Worm (Caenorhabditis elegans) whole organism, L4 larva: ENCODE results near the gene myrf-1.

Experiments
- D1046.2 ChIP-seq: fragments of 200-800 bp; sonication (Bioruptor generic); IDR thresholded peaks from 2 replicates; pipeline ENCODE4 v1.3.6; 2022; ENCODE audit warnings: missing genetic modification characterization, missing compliant biosample characterization
- F44E2.7 ChIP-seq: fragments of 200-800 bp; sonication (Bioruptor generic); IDR thresholded peaks from 2 replicates; pipeline ENCODE4 v2.1.2; 2022; ENCODE audit warnings: missing genetic modification characterization, missing compliant biosample characterization
- T20F7.1 ChIP-seq: fragments of 200-800 bp; sonication (Bioruptor generic); optimal IDR thresholded peaks from 2 replicates; lab custom pipeline; 2018; ENCODE audit warnings: mild to moderate bottlenecking, missing genetic modification characterization, missing compliant biosample characterization
- Y105C5A.15 ChIP-seq: fragments of 200-800 bp; sonication (Bioruptor generic); IDR thresholded peaks from 2 replicates; pipeline ENCODE4 v1.3.6; 2022; ENCODE audit warnings: missing genetic modification characterization, missing compliant biosample characterization
- Y48G9A.11 ChIP-seq: fragments of 200-800 bp; sonication (Bioruptor generic); IDR thresholded peaks from 2 replicates; pipeline ENCODE4 v1.3.6; 2022; ENCODE audit warnings: missing genetic modification reagents, missing genetic modification characterization, missing compliant biosample characterization
- ZK337.2 ChIP-seq: fragments of 200-800 bp; sonication (Bioruptor generic); IDR thresholded peaks from 2 replicates; pipeline ENCODE4 v1.3.6; 2022; ENCODE audit warnings: missing genetic modification reagents, missing genetic modification characterization, missing compliant biosample characterization
- ZK546.5 ChIP-seq, 2 experiments: sonication (generic microtip); optimal IDR thresholded peaks; 2 replicates each; lab custom pipeline; 2017; ENCODE audit warnings: missing biosample characterization in 2 of 2, missing genetic modification characterization in 2 of 2
- aha-1 ChIP-seq: fragments of 150-350 bp; peaks from one replicate; lab custom pipeline; 2014; ENCODE audit warnings: missing biosample characterization, missing genetic modification characterization
- aly-2 ChIP-seq: sonication (generic microtip); optimal IDR thresholded peaks from 2 replicates; lab custom pipeline; 2018; ENCODE audit warnings: missing biosample characterization, missing genetic modification characterization
- arid-1 ChIP-seq: fragments of 200-800 bp; sonication (Bioruptor generic); conservative IDR thresholded peaks from 2 replicates; pipeline ENCODE4 v1.3.6; 2022; ENCODE audit warnings: missing genetic modification reagents, missing genetic modification characterization, missing compliant biosample characterization
- ceh-28 ChIP-seq: fragments of 150-350 bp; optimal IDR thresholded peaks from 2 replicates; lab custom pipeline; 2014; ENCODE audit warnings: missing biosample characterization, missing genetic modification reagents, missing genetic modification characterization
- ceh-32 ChIP-seq: sonication (generic microtip); optimal IDR thresholded peaks from 2 replicates; lab custom pipeline; 2016; ENCODE audit warnings: mild to moderate bottlenecking, missing genetic modification characterization, missing compliant biosample characterization; ENCODE audit not compliant: poor library complexity
- ceh-82 ChIP-seq: sonication (generic microtip); optimal IDR thresholded peaks from 2 replicates; lab custom pipeline; 2017; ENCODE audit warnings: missing biosample characterization, missing genetic modification characterization
- cey-2 ChIP-seq: sonication (generic microtip); optimal IDR thresholded peaks from 3 replicates; lab custom pipeline; 2017; ENCODE audit warnings: missing genetic modification characterization, mild to moderate bottlenecking, missing compliant biosample characterization, antibody characterized with exemption, borderline replicate concordance; ENCODE audit not compliant: insufficient read depth
- ctbp-1 ChIP-seq: fragments of 200-800 bp; sonication (Bioruptor generic); IDR thresholded peaks from 2 replicates; pipeline ENCODE4 v1.3.6; 2022; ENCODE audit warnings: missing genetic modification reagents, missing genetic modification characterization, missing compliant biosample characterization
- daf-16 ChIP-seq, 3 experiments: sonication (generic microtip); optimal IDR thresholded peaks; 2 replicates each; lab custom pipeline; 2016 to 2017; ENCODE audit warnings: missing genetic modification characterization in 3 of 3, missing genetic modification reagents in 3 of 3, mild to moderate bottlenecking in 2 of 3, missing compliant biosample characterization in 2 of 3, missing biosample characterization in 1 of 3, moderate library complexity in 1 of 3
- daf-8 ChIP-seq: fragments of 200-800 bp; sonication (Bioruptor generic); IDR thresholded peaks from 2 replicates; pipeline ENCODE4 v1.3.6; 2022; ENCODE audit warnings: missing genetic modification characterization, missing compliant biosample characterization
- dmd-9 ChIP-seq: fragments of 200-800 bp; sonication (Bioruptor generic); IDR thresholded peaks from 2 replicates; pipeline ENCODE4 v1.3.6; 2022; ENCODE audit warnings: missing genetic modification reagents, missing genetic modification characterization, missing compliant biosample characterization
- dve-1 ChIP-seq: sonication (generic microtip); optimal IDR thresholded peaks from 2 replicates; lab custom pipeline; 2017; ENCODE audit warnings: antibody characterized with exemption, mild to moderate bottlenecking, missing genetic modification characterization, missing compliant biosample characterization; ENCODE audit not compliant: insufficient read depth
- egl-27 ChIP-seq: sonication (generic microtip); optimal IDR thresholded peaks from 3 replicates; lab custom pipeline; 2017; ENCODE audit warnings: missing biosample characterization, missing genetic modification reagents, missing genetic modification characterization
- egl-43 ChIP-seq: fragments of 200-800 bp; sonication (Bioruptor generic); IDR thresholded peaks from 2 replicates; pipeline ENCODE4 v1.3.6; 2022; ENCODE audit warnings: missing genetic modification reagents, missing genetic modification characterization, missing compliant biosample characterization
- fkh-10 ChIP-seq: fragments of 150-350 bp; optimal IDR thresholded peaks from 2 replicates; lab custom pipeline; 2014; ENCODE audit warnings: missing biosample characterization, missing genetic modification reagents, missing genetic modification characterization
- gei-8 ChIP-seq: fragments of 200-800 bp; sonication (Bioruptor generic); optimal IDR thresholded peaks from 2 replicates; lab custom pipeline; 2018; ENCODE audit warnings: mild to moderate bottlenecking, missing genetic modification characterization, missing compliant biosample characterization
- hmg-1.1 ChIP-seq: fragments of 200-800 bp; sonication (Bioruptor generic); IDR thresholded peaks from 2 replicates; pipeline ENCODE4 v1.3.6; 2022; ENCODE audit warnings: missing genetic modification reagents, missing genetic modification characterization, missing compliant biosample characterization
- lim-7 ChIP-seq: fragments of 200-800 bp; sonication (Bioruptor generic); IDR thresholded peaks from 2 replicates; pipeline ENCODE4 v1.3.6; 2022; ENCODE audit warnings: missing genetic modification characterization, missing compliant biosample characterization
- lin-1 ChIP-seq: fragments of 200-800 bp; sonication (Bioruptor generic); IDR thresholded peaks from 2 replicates; pipeline ENCODE4 v1.3.6; 2022; ENCODE audit warnings: missing genetic modification reagents, missing genetic modification characterization, missing compliant biosample characterization
- lin-13 ChIP-seq: fragments of 150-350 bp; optimal IDR thresholded peaks from 2 replicates; lab custom pipeline; 2014; ENCODE audit warnings: missing biosample characterization, missing genetic modification reagents, missing genetic modification characterization
- lin-15B ChIP-seq: fragments of 150-350 bp; sonication (generic microtip); optimal IDR thresholded peaks from 3 replicates; lab custom pipeline; 2014; ENCODE audit warnings: missing biosample characterization, missing genetic modification characterization
- lin-29 ChIP-seq: fragments of 200-800 bp; sonication (Bioruptor generic); IDR thresholded peaks from 2 replicates; pipeline ENCODE4 v1.3.6; 2022; ENCODE audit warnings: missing genetic modification reagents, missing genetic modification characterization, missing compliant biosample characterization
- lin-38 ChIP-seq: fragments of 200-800 bp; sonication (Bioruptor generic); IDR thresholded peaks from 2 replicates; pipeline ENCODE4 v1.3.6; 2022; ENCODE audit warnings: missing genetic modification reagents, missing genetic modification characterization, missing compliant biosample characterization
- lin-39 ChIP-seq: fragments of 150-350 bp; optimal IDR thresholded peaks from 2 replicates; lab custom pipeline; 2014; ENCODE audit warnings: missing biosample characterization, missing genetic modification reagents, missing genetic modification characterization
- lsy-2 ChIP-seq, 2 experiments: fragments of 150-350 bp in 1 of 2; sonication (generic microtip) in 1 of 2; optimal IDR thresholded peaks; 2 replicates each; lab custom pipeline; 2014 to 2017; ENCODE audit warnings: missing biosample characterization in 2 of 2, missing genetic modification characterization in 2 of 2
- madf-9 ChIP-seq: fragments of 200-800 bp; sonication (Bioruptor generic); conservative IDR thresholded peaks from 2 replicates; pipeline ENCODE4 v1.3.6; 2022; ENCODE audit warnings: missing genetic modification reagents, missing genetic modification characterization, missing compliant biosample characterization
- mxl-3 ChIP-seq: fragments of 200-800 bp; sonication (Bioruptor generic); optimal IDR thresholded peaks from 2 replicates; lab custom pipeline; 2018; ENCODE audit warnings: mild to moderate bottlenecking, missing genetic modification characterization, missing compliant biosample characterization
- nhr-10 ChIP-seq: fragments of 150-350 bp; optimal IDR thresholded peaks from 2 replicates; lab custom pipeline; 2014; ENCODE audit warnings: missing biosample characterization, missing genetic modification characterization
- nhr-25 ChIP-seq: sonication (generic microtip); optimal IDR thresholded peaks from 2 replicates; lab custom pipeline; 2017; ENCODE audit warnings: missing genetic modification characterization, mild to moderate bottlenecking, missing compliant biosample characterization, antibody characterized with exemption, moderate library complexity, borderline replicate concordance; ENCODE audit not compliant: insufficient read depth
- nhr-41 ChIP-seq: fragments of 200-800 bp; sonication (Bioruptor generic); IDR thresholded peaks from 2 replicates; pipeline ENCODE4 v1.3.6; 2022; ENCODE audit warnings: missing genetic modification reagents, missing genetic modification characterization, missing compliant biosample characterization
- nhr-48 ChIP-seq: sonication (generic microtip); optimal IDR thresholded peaks from 2 replicates; lab custom pipeline; 2016; ENCODE audit warnings: mild to moderate bottlenecking, missing genetic modification characterization, missing compliant biosample characterization
- pha-4 ChIP-seq, 2 experiments: fragments of 150-350 bp in 1 of 2; fragments of 200-800 bp in 1 of 2; sonication (Bioruptor generic) in 1 of 2; IDR thresholded peaks in 1 of 2; optimal IDR thresholded peaks in 1 of 2; 2 replicates each; pipeline versions ENCODE4 v1.3.6 to Lab custom; 2014 to 2022; ENCODE audit warnings: missing genetic modification characterization in 2 of 2, missing genetic modification reagents in 2 of 2, missing biosample characterization in 1 of 2, missing compliant biosample characterization in 1 of 2
- php-3 ChIP-seq: fragments of 200-800 bp; sonication (Bioruptor generic); IDR thresholded peaks from 2 replicates; pipeline ENCODE4 v1.3.6; 2022; ENCODE audit warnings: missing genetic modification reagents, missing genetic modification characterization, missing compliant biosample characterization
- rbr-2 ChIP-seq: sonication (generic microtip); optimal IDR thresholded peaks from 2 replicates; lab custom pipeline; 2016; ENCODE audit warnings: missing genotype, missing genetic modification characterization, missing compliant biosample characterization
- saeg-2 ChIP-seq: fragments of 200-800 bp; sonication (Bioruptor generic); IDR thresholded peaks from 2 replicates; pipeline ENCODE4 v1.3.6; 2022; ENCODE audit warnings: missing genetic modification reagents, missing genetic modification characterization, missing compliant biosample characterization
- sdz-12 ChIP-seq: fragments of 200-800 bp; sonication (Bioruptor generic); optimal IDR thresholded peaks from 2 replicates; lab custom pipeline; 2018; ENCODE audit warnings: mild to moderate bottlenecking, missing genetic modification characterization, missing compliant biosample characterization
- skn-1 ChIP-seq: fragments of 150-350 bp; optimal IDR thresholded peaks from 2 replicates; lab custom pipeline; 2014; ENCODE audit warnings: missing biosample characterization, missing genetic modification characterization
- snpc-1.2 ChIP-seq: fragments of 200-800 bp; sonication (Bioruptor generic); IDR thresholded peaks from 2 replicates; pipeline ENCODE4 v1.3.6; 2022; ENCODE audit warnings: missing genetic modification reagents, missing genetic modification characterization, missing compliant biosample characterization
- unc-130 ChIP-seq: sonication (generic microtip); optimal IDR thresholded peaks from 2 replicates; lab custom pipeline; 2016; ENCODE audit warnings: missing genetic modification reagents, missing genetic modification characterization, missing compliant biosample characterization
- unc-39 ChIP-seq: sonication (generic microtip); optimal IDR thresholded peaks from 2 replicates; lab custom pipeline; 2017; ENCODE audit warnings: missing biosample characterization, missing genetic modification characterization
- vab-7 ChIP-seq: fragments of 200-800 bp; sonication (Bioruptor generic); IDR thresholded peaks from 2 replicates; pipeline ENCODE4 v1.3.6; 2022; ENCODE audit warnings: missing genetic modification reagents, missing genetic modification characterization, missing compliant biosample characterization
- ztf-7 ChIP-seq: fragments of 150-350 bp; optimal IDR thresholded peaks from 2 replicates; lab custom pipeline; 2014; ENCODE audit warnings: missing biosample characterization, missing genetic modification characterization

myrf-1 gene

DNA sequence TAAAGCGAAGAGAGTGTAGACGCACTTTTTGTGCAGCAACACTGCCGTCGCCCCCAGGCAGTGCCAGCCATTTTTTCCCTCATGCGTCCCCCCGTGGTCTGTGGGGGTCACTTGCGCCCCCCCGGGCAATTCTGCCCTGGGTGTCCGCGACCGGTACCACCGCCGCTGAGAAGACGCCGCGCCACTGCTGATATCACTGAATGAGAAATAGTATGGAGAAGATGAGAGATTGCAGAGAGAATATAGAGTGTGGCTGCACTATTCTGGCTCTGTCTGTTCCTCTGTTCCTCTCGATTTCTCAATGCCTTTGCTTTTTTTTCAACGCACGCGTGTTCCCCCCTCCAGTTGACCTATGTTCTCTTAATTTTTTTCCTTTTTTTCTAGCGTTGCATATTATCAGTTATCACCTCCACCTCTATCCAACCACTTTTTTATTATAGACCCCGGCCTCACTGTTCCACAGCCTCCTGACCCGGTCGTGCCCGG lies 25.4 kb upstream of the myrf-1 start, which contains the start of gene mab-10 (continued):
- TF ChIP-seq dmd-9 (GFP tag; lab: Robert Waterston, UW) (no peak), cey-2 (tag; lab: Kevin White, UChicago) (no peak), lsy-2 (tag; optimal IDR thresholded peaks at IDR 0.05; lab: Kevin White, UChicago) (peak in 1 of 2 experiments; percentile 53), nhr-41 (GFP tag; lab: Robert Waterston, UW) (no peak), Y48G9A.11 (GFP tag; lab: Robert Waterston, UW) (no peak), egl-27 (tag; lab: Kevin White, UChicago) (no peak), ceh-28 (no peak), daf-8 (GFP tag; lab: Robert Waterston, UW) (no peak), nhr-25 (tag; lab: Kevin White, UChicago) (peak; percentile 85), lin-15B (tag; lab: Kevin White, UChicago) (no peak), saeg-2 (GFP tag; lab: Robert Waterston, UW) (no peak), skn-1 (tag; lab: Kevin White, UChicago) (no peak), arid-1 (GFP tag; lab: Robert Waterston, UW) (no peak), ZK546.5 (tag; optimal IDR thresholded peaks at IDR 0.05; lab: Kevin White, UChicago) (no peak), lim-7 (GFP tag; lab: Robert Waterston, UW) (0 out of 2 replicates have a peak, but pooled peaks have one; percentile 7), lin-13 (GFP tag; lab: Kevin White, UChicago) (no peak), aly-2 (tag; lab: Kevin White, UChicago) (no peak), php-3 (GFP tag; lab: Robert Waterston, UW) (peak; percentile 71; the same call in 1 of the 2 replicates), unc-39 (tag; lab: Kevin White, UChicago) (no peak), lin-38 (0 out of 2 replicates have a peak, but pooled peaks have one; percentile 19), D1046.2 (GFP tag; lab: Robert Waterston, UW) (no peak), lin-29 (no peak), nhr-10 (no peak), rbr-2 (tag; lab: Kevin White, UChicago) (peak; percentile 52), ceh-82 (no peak), unc-130 (GFP tag; lab: Kevin White, UChicago) (no peak), dve-1 (tag; lab: Kevin White, UChicago) (peak; percentile 67), ctbp-1 (GFP tag; lab: Robert Waterston, UW) (0 out of 2 replicates have a peak, but pooled peaks have one; percentile 41), ZK337.2 (no peak), Y105C5A.15 (no peak), sdz-12 (GFP tag; lab: Kevin White, UChicago) (no peak), madf-9 (GFP tag; lab: Robert Waterston, UW) (no peak), ztf-7 (tag; lab: Kevin White, UChicago) (no peak), lin-1 (GFP tag; lab: Robert Waterston, UW) (peak; percentile 23; the same call in 1 of the 2 replicates), nhr-48 (peak; percentile 20), gei-8 (GFP tag; lab: Kevin White, UChicago) (peak; percentile 20), aha-1 (tag; lab: Kevin White, UChicago) (peak; percentile 73), mxl-3 (peak; percentile 83), egl-43 (GFP tag; lab: Robert Waterston, UW) (no peak), lin-39 (tag; lab: Kevin White, UChicago) (no peak), daf-16 (GFP tag; optimal IDR thresholded peaks at IDR 0.05; lab: Kevin White, UChicago) (peak in 1 of 2 experiments; percentile 26), daf-16 (tag; optimal IDR thresholded peaks at IDR 0.05; lab: Kevin White, UChicago) (peak; percentile 40), pha-4 (GFP tag; IDR thresholded peaks at IDR 0.05; lab: Robert Waterston, UW) (peak; percentile 17; the same call in 1 of the 2 replicates), pha-4 (tag; optimal IDR thresholded peaks at IDR 0.05; lab: Kevin White, UChicago) (peak; percentile 49), F44E2.7 (GFP tag; lab: Robert Waterston, UW) (0 out of 2 replicates have a peak, but pooled peaks have one; percentile 19), snpc-1.2 (GFP tag; lab: Robert Waterston, UW) (no peak), ceh-32 (tag; lab: Kevin White, UChicago) (peak; percentile 40), hmg-1.1 (GFP tag; lab: Robert Waterston, UW) (peak; percentile 78), fkh-10 (GFP tag; lab: Kevin White, UChicago) (no peak), vab-7 (GFP tag; lab: Robert Waterston, UW) (0 out of 2 replicates have a peak, but pooled peaks have one; percentile 20), T20F7.1 (GFP tag; lab: Kevin White, UChicago) (no peak)
